Worm (Caenorhabditis elegans) whole organism, L4 larva: Measurements from ENCODE around the gene B0454.5.

Experiments used
- D1046.2 ChIP-seq: fragments of 200-800 bp; sonication (Bioruptor generic); IDR thresholded peaks from 2 replicates; pipeline ENCODE4 v1.3.6; 2022; ENCODE audit warnings: missing genetic modification characterization, missing compliant biosample characterization
- F10B5.3 ChIP-seq: sonication (generic microtip); optimal IDR thresholded peaks from 2 replicates; lab custom pipeline; 2016; ENCODE audit warnings: mild to moderate bottlenecking, missing genetic modification characterization, missing compliant biosample characterization
- F37D6.2 ChIP-seq: sonication (generic microtip); optimal IDR thresholded peaks from 2 replicates; lab custom pipeline; 2016; ENCODE audit warnings: mild to moderate bottlenecking, missing genetic modification characterization, missing compliant biosample characterization
- F44E2.7 ChIP-seq: fragments of 200-800 bp; sonication (Bioruptor generic); IDR thresholded peaks from 2 replicates; pipeline ENCODE4 v2.1.2; 2022; ENCODE audit warnings: missing genetic modification characterization, missing compliant biosample characterization
- F49E8.2 ChIP-seq: sonication (generic microtip); optimal IDR thresholded peaks from 2 replicates; lab custom pipeline; 2016; ENCODE audit warnings: missing compliant biosample characterization, mild to moderate bottlenecking, missing genetic modification characterization, borderline replicate concordance
- T26A8.4 ChIP-seq: fragments of 200-800 bp; sonication (Bioruptor generic); IDR thresholded peaks from 2 replicates; pipeline ENCODE4 v1.3.6; 2022; ENCODE audit warnings: missing genetic modification characterization, missing compliant biosample characterization
- Y48G9A.11 ChIP-seq: fragments of 200-800 bp; sonication (Bioruptor generic); IDR thresholded peaks from 2 replicates; pipeline ENCODE4 v1.3.6; 2022; ENCODE audit warnings: missing genetic modification reagents, missing genetic modification characterization, missing compliant biosample characterization
- aha-1 ChIP-seq: fragments of 150-350 bp; peaks from one replicate; lab custom pipeline; 2014; ENCODE audit warnings: missing biosample characterization, missing genetic modification characterization
- aly-2 ChIP-seq: sonication (generic microtip); optimal IDR thresholded peaks from 2 replicates; lab custom pipeline; 2018; ENCODE audit warnings: missing biosample characterization, missing genetic modification characterization
- ama-1 ChIP-seq: fragments of 150-350 bp; optimal IDR thresholded peaks from 2 replicates; lab custom pipeline; 2014; ENCODE audit warnings: inconsistent platforms, mixed read lengths
- arid-1 ChIP-seq: fragments of 200-800 bp; sonication (Bioruptor generic); conservative IDR thresholded peaks from 2 replicates; pipeline ENCODE4 v1.3.6; 2022; ENCODE audit warnings: missing genetic modification reagents, missing genetic modification characterization, missing compliant biosample characterization
- ceh-28 ChIP-seq: fragments of 150-350 bp; optimal IDR thresholded peaks from 2 replicates; lab custom pipeline; 2014; ENCODE audit warnings: missing biosample characterization, missing genetic modification reagents, missing genetic modification characterization
- ceh-44 ChIP-seq: fragments of 200-800 bp; sonication (Bioruptor generic); IDR thresholded peaks from 2 replicates; pipeline ENCODE4 v1.3.6; 2022; ENCODE audit warnings: missing genetic modification reagents, missing genetic modification characterization, missing compliant biosample characterization
- ceh-62 ChIP-seq: sonication (generic microtip); optimal IDR thresholded peaks from 2 replicates; lab custom pipeline; 2017; ENCODE audit warnings: missing biosample characterization, missing genetic modification characterization
- cey-2 ChIP-seq: sonication (generic microtip); optimal IDR thresholded peaks from 3 replicates; lab custom pipeline; 2017; ENCODE audit warnings: missing genetic modification characterization, mild to moderate bottlenecking, missing compliant biosample characterization, antibody characterized with exemption, borderline replicate concordance; ENCODE audit not compliant: insufficient read depth
- daf-8 ChIP-seq: fragments of 200-800 bp; sonication (Bioruptor generic); IDR thresholded peaks from 2 replicates; pipeline ENCODE4 v1.3.6; 2022; ENCODE audit warnings: missing genetic modification characterization, missing compliant biosample characterization
- dmd-6 ChIP-seq: fragments of 200-800 bp; sonication (Bioruptor generic); IDR thresholded peaks from 2 replicates; pipeline ENCODE4 v1.3.6; 2022; ENCODE audit warnings: missing genetic modification reagents, missing genetic modification characterization, missing compliant biosample characterization
- dmd-8 ChIP-seq: fragments of 200-800 bp; sonication (Bioruptor generic); IDR thresholded peaks from 2 replicates; pipeline ENCODE4 v1.3.6; 2022; ENCODE audit warnings: missing genetic modification characterization, missing compliant biosample characterization
- egl-27 ChIP-seq: sonication (generic microtip); optimal IDR thresholded peaks from 3 replicates; lab custom pipeline; 2017; ENCODE audit warnings: missing biosample characterization, missing genetic modification reagents, missing genetic modification characterization
- egl-43 ChIP-seq: fragments of 200-800 bp; sonication (Bioruptor generic); IDR thresholded peaks from 2 replicates; pipeline ENCODE4 v1.3.6; 2022; ENCODE audit warnings: missing genetic modification reagents, missing genetic modification characterization, missing compliant biosample characterization
- fkh-10 ChIP-seq: fragments of 150-350 bp; optimal IDR thresholded peaks from 2 replicates; lab custom pipeline; 2014; ENCODE audit warnings: missing biosample characterization, missing genetic modification reagents, missing genetic modification characterization
- fos-1 ChIP-seq: fragments of 150-350 bp; optimal IDR thresholded peaks from 2 replicates; lab custom pipeline; 2014; ENCODE audit warnings: missing biosample characterization, missing genetic modification characterization
- gei-8 ChIP-seq: fragments of 200-800 bp; sonication (Bioruptor generic); optimal IDR thresholded peaks from 2 replicates; lab custom pipeline; 2018; ENCODE audit warnings: mild to moderate bottlenecking, missing genetic modification characterization, missing compliant biosample characterization
- hlh-30 ChIP-seq: sonication (generic microtip); optimal IDR thresholded peaks from 2 replicates; lab custom pipeline; 2017; ENCODE audit warnings: antibody characterized with exemption, mild to moderate bottlenecking, missing genetic modification characterization, missing compliant biosample characterization; ENCODE audit not compliant: insufficient read depth
- lin-1 ChIP-seq: fragments of 200-800 bp; sonication (Bioruptor generic); IDR thresholded peaks from 2 replicates; pipeline ENCODE4 v1.3.6; 2022; ENCODE audit warnings: missing genetic modification reagents, missing genetic modification characterization, missing compliant biosample characterization
- lin-29 ChIP-seq: fragments of 200-800 bp; sonication (Bioruptor generic); IDR thresholded peaks from 2 replicates; pipeline ENCODE4 v1.3.6; 2022; ENCODE audit warnings: missing genetic modification reagents, missing genetic modification characterization, missing compliant biosample characterization
- lin-38 ChIP-seq: fragments of 200-800 bp; sonication (Bioruptor generic); IDR thresholded peaks from 2 replicates; pipeline ENCODE4 v1.3.6; 2022; ENCODE audit warnings: missing genetic modification reagents, missing genetic modification characterization, missing compliant biosample characterization
- lin-39 ChIP-seq: fragments of 150-350 bp; optimal IDR thresholded peaks from 2 replicates; lab custom pipeline; 2014; ENCODE audit warnings: missing biosample characterization, missing genetic modification reagents, missing genetic modification characterization
- lsy-2 ChIP-seq, 2 experiments: fragments of 150-350 bp in 1 of 2; sonication (generic microtip) in 1 of 2; optimal IDR thresholded peaks; 2 replicates each; lab custom pipeline; 2014 to 2017; ENCODE audit warnings: missing biosample characterization in 2 of 2, missing genetic modification characterization in 2 of 2
- madf-5 ChIP-seq, 2 experiments: fragments of 200-800 bp; sonication (Bioruptor generic); IDR thresholded peaks; 2 replicates each; pipeline ENCODE4 v1.3.6; 2022; ENCODE audit warnings: missing compliant biosample characterization in 2 of 2, missing genetic modification characterization in 2 of 2
- madf-9 ChIP-seq: fragments of 200-800 bp; sonication (Bioruptor generic); conservative IDR thresholded peaks from 2 replicates; pipeline ENCODE4 v1.3.6; 2022; ENCODE audit warnings: missing genetic modification reagents, missing genetic modification characterization, missing compliant biosample characterization
- mdt-29 ChIP-seq: fragments of 200-800 bp; sonication (Bioruptor generic); IDR thresholded peaks from 2 replicates; pipeline ENCODE4 v1.3.6; 2022; ENCODE audit warnings: missing genetic modification reagents, missing genetic modification characterization, missing compliant biosample characterization
- mep-1 ChIP-seq: fragments of 150-350 bp; sonication (generic microtip); optimal IDR thresholded peaks from 3 replicates; lab custom pipeline; 2014; ENCODE audit warnings: missing biosample characterization, missing genetic modification characterization
- mxl-2 ChIP-seq: fragments of 200-800 bp; sonication (Bioruptor generic); conservative IDR thresholded peaks from 2 replicates; pipeline ENCODE4 v1.3.6; 2022; ENCODE audit warnings: missing genetic modification reagents, missing genetic modification characterization, missing compliant biosample characterization
- nhr-10 ChIP-seq: fragments of 150-350 bp; optimal IDR thresholded peaks from 2 replicates; lab custom pipeline; 2014; ENCODE audit warnings: missing biosample characterization, missing genetic modification characterization
- nhr-102 ChIP-seq: sonication (generic microtip); optimal IDR thresholded peaks from 2 replicates; lab custom pipeline; 2016; ENCODE audit warnings: mild to moderate bottlenecking, missing genetic modification characterization, moderate library complexity, missing compliant biosample characterization
- nhr-25 ChIP-seq: sonication (generic microtip); optimal IDR thresholded peaks from 2 replicates; lab custom pipeline; 2017; ENCODE audit warnings: missing genetic modification characterization, mild to moderate bottlenecking, missing compliant biosample characterization, antibody characterized with exemption, moderate library complexity, borderline replicate concordance; ENCODE audit not compliant: insufficient read depth
- nhr-42 ChIP-seq: fragments of 200-800 bp; sonication (Bioruptor generic); IDR thresholded peaks from 2 replicates; pipeline ENCODE4 v1.3.6; 2022; ENCODE audit warnings: missing genetic modification characterization, missing compliant biosample characterization
- nhr-48 ChIP-seq: sonication (generic microtip); optimal IDR thresholded peaks from 2 replicates; lab custom pipeline; 2016; ENCODE audit warnings: mild to moderate bottlenecking, missing genetic modification characterization, missing compliant biosample characterization
- nhr-76 ChIP-seq: fragments of 150-350 bp; optimal IDR thresholded peaks from 2 replicates; lab custom pipeline; 2014; ENCODE audit warnings: missing biosample characterization, missing genetic modification characterization
- nhr-77 ChIP-seq: fragments of 150-350 bp; optimal IDR thresholded peaks from 2 replicates; lab custom pipeline; 2014; ENCODE audit warnings: missing biosample characterization, missing genetic modification characterization
- pqm-1 ChIP-seq: sonication (generic microtip); optimal IDR thresholded peaks from 2 replicates; lab custom pipeline; 2017; ENCODE audit warnings: missing biosample characterization, missing genetic modification characterization
- rbr-2 ChIP-seq: sonication (generic microtip); optimal IDR thresholded peaks from 2 replicates; lab custom pipeline; 2016; ENCODE audit warnings: missing genotype, missing genetic modification characterization, missing compliant biosample characterization
- sdz-12 ChIP-seq: fragments of 200-800 bp; sonication (Bioruptor generic); optimal IDR thresholded peaks from 2 replicates; lab custom pipeline; 2018; ENCODE audit warnings: mild to moderate bottlenecking, missing genetic modification characterization, missing compliant biosample characterization
- skn-1 ChIP-seq: fragments of 150-350 bp; optimal IDR thresholded peaks from 2 replicates; lab custom pipeline; 2014; ENCODE audit warnings: missing biosample characterization, missing genetic modification characterization
- snpc-1.2 ChIP-seq: fragments of 200-800 bp; sonication (Bioruptor generic); IDR thresholded peaks from 2 replicates; pipeline ENCODE4 v1.3.6; 2022; ENCODE audit warnings: missing genetic modification reagents, missing genetic modification characterization, missing compliant biosample characterization
- unc-130 ChIP-seq: sonication (generic microtip); optimal IDR thresholded peaks from 2 replicates; lab custom pipeline; 2016; ENCODE audit warnings: missing genetic modification reagents, missing genetic modification characterization, missing compliant biosample characterization
- unc-62 ChIP-seq, 3 experiments: fragments of 150-350 bp in 1 of 3; sonication (generic microtip); optimal IDR thresholded peaks in 2 of 3; peaks in 1 of 3; 1 replicate in 1 of 3; 2 replicates in 2 of 3; lab custom pipeline; 2014 to 2017; ENCODE audit warnings: missing biosample characterization in 3 of 3, missing genetic modification characterization in 3 of 3, missing genetic modification reagents in 3 of 3, missing genotype in 1 of 3
- zfp-2 ChIP-seq: sonication (generic microtip); optimal IDR thresholded peaks from 2 replicates; lab custom pipeline; 2016; ENCODE audit warnings: mild to moderate bottlenecking, missing genetic modification characterization, missing compliant biosample characterization
- zip-2 ChIP-seq: fragments of 150-350 bp; optimal IDR thresholded peaks from 2 replicates; lab custom pipeline; 2014; ENCODE audit warnings: missing biosample characterization, missing genetic modification characterization
- ztf-7 ChIP-seq: fragments of 150-350 bp; optimal IDR thresholded peaks from 2 replicates; lab custom pipeline; 2014; ENCODE audit warnings: missing biosample characterization, missing genetic modification characterization

The B0454.5 gene

DNA sequence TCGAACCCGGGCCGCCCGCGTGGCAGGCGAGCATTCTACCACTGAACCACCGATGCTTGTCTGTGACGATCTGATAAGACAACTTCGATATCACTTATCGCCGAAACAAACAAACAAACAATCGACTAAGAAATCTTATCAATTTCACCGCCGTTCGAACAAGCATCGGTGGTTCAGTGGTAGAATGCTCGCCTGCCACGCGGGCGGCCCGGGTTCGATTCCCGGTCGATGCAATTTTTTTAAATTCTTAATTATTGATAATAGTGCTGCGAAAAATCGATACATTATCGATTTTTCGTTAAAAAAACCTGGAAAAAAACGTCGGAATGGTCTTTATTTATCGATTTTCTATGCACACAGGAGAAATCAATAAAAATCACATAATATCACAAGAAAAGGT, 23.6 kb downstream of the B0454.5 start (continued):
- peak; percentile 72; the same call in 1 of the 2 replicates for TF ChIP-seq nhr-42 (GFP tag; lab: Robert Waterston, UW)
- TF ChIP-seq lsy-2 (tag; optimal IDR thresholded peaks at IDR 0.05; lab: Kevin White, UChicago), result peak in 1 of 2 experiments; percentile 56
- TF ChIP-seq cey-2 (tag; lab: Kevin White, UChicago), result no peak
- TF ChIP-seq aha-1 (tag; lab: Kevin White, UChicago), result peak; percentile 5
- TF ChIP-seq fos-1 (tag; lab: Kevin White, UChicago), result no peak
- TF ChIP-seq nhr-48, result peak; percentile 14
- no peak for TF ChIP-seq egl-27 (tag; lab: Kevin White, UChicago)
- TF ChIP-seq ceh-62, result no peak
- TF ChIP-seq sdz-12 (GFP tag; lab: Kevin White, UChicago), result no peak
- peak; percentile 83 for TF ChIP-seq lin-1 (GFP tag; lab: Robert Waterston, UW)
- peak; percentile 68 to 84; a peak in 2 of 4 replicates for TF ChIP-seq madf-5 (GFP tag; IDR thresholded peaks at IDR 0.05; lab: Robert Waterston, UW)
- no peak for TF ChIP-seq aly-2 (tag; lab: Kevin White, UChicago)
- no peak for TF ChIP-seq nhr-10
- TF ChIP-seq daf-8 (GFP tag; lab: Robert Waterston, UW), result no peak
- TF ChIP-seq ceh-44 (GFP tag; lab: Robert Waterston, UW), result peak; percentile 74; the same call in 1 of the 2 replicates
- TF ChIP-seq snpc-1.2 (GFP tag; lab: Robert Waterston, UW), result peak; percentile 74
- TF ChIP-seq unc-130 (GFP tag; lab: Kevin White, UChicago), result peak; percentile 54
- TF ChIP-seq lin-38 (GFP tag; lab: Robert Waterston, UW), result peak; percentile 78
- TF ChIP-seq ztf-7 (tag; lab: Kevin White, UChicago), result no peak
- TF ChIP-seq nhr-25 (tag; lab: Kevin White, UChicago), result no peak
- no peak for TF ChIP-seq mxl-2
- TF ChIP-seq egl-43, result peak; percentile 78
- TF ChIP-seq lin-39 (tag; lab: Kevin White, UChicago), result no peak
- no peak for TF ChIP-seq rbr-2 (tag; lab: Kevin White, UChicago)
- no peak for TF ChIP-seq zfp-2 (tag; lab: Kevin White, UChicago)
- TF ChIP-seq dmd-8 (GFP tag; lab: Robert Waterston, UW), result peak; percentile 85
- TF ChIP-seq madf-9, result peak; percentile 79
- no peak for TF ChIP-seq F10B5.3 (tag; lab: Kevin White, UChicago)
- no peak for TF ChIP-seq skn-1 (tag; lab: Kevin White, UChicago)
- peak; percentile 73; the same call in 1 of the 2 replicates for TF ChIP-seq D1046.2 (GFP tag; lab: Robert Waterston, UW)
- no peak for TF ChIP-seq pqm-1 (tag; lab: Kevin White, UChicago)
- TF ChIP-seq hlh-30, result peak; percentile 69
- TF ChIP-seq arid-1, result peak; percentile 65
- TF ChIP-seq T26A8.4, result peak; percentile 59
- peak; percentile 79 for TF ChIP-seq ceh-28
- no peak for TF ChIP-seq fkh-10 (GFP tag; lab: Kevin White, UChicago)
- TF ChIP-seq F37D6.2, result no peak
- peak; percentile 72 for TF ChIP-seq zip-2
- TF ChIP-seq nhr-102 (tag; lab: Kevin White, UChicago), result peak; percentile 64
- no peak for TF ChIP-seq ama-1 (lab: Kevin White, UChicago)
- TF ChIP-seq Y48G9A.11 (GFP tag; lab: Robert Waterston, UW), result peak; percentile 78
- peak; percentile 15 for TF ChIP-seq F49E8.2 (tag; lab: Kevin White, UChicago)
- peak; percentile 65; the same call in 1 of the 2 replicates for TF ChIP-seq mdt-29
- TF ChIP-seq lin-29 (GFP tag; lab: Robert Waterston, UW), result no peak
- TF ChIP-seq mep-1 (tag; lab: Kevin White, UChicago), result peak; percentile 59
- no peak for TF ChIP-seq nhr-76
- TF ChIP-seq dmd-6, result peak; percentile 36
- TF ChIP-seq unc-62 (GFP tag; optimal IDR thresholded peaks at IDR 0.05 in 1 of 2; lab: Kevin White, UChicago), result no peak
- TF ChIP-seq unc-62 (tag; optimal IDR thresholded peaks at IDR 0.05; lab: Kevin White, UChicago), result no peak
- peak; percentile 98 for TF ChIP-seq F44E2.7
- no peak for TF ChIP-seq gei-8 (GFP tag; lab: Kevin White, UChicago)
- TF ChIP-seq nhr-77 (tag; lab: Kevin White, UChicago), result no peak
